Worm (Caenorhabditis elegans) whole organism, young adult: Measurements from ENCODE around the gene R11F4.1.

ENCODE experiments used
- F33H1.4 ChIP-seq: fragments of 200-800 bp; sonication (Bioruptor generic); IDR thresholded peaks from 2 replicates; pipeline ENCODE4 v1.3.6; 2022; ENCODE audit warnings: missing genetic modification reagents, missing genetic modification characterization, missing compliant biosample characterization
- F55B11.4 ChIP-seq: sonication (generic microtip); optimal IDR thresholded peaks from 2 replicates; lab custom pipeline; 2016; ENCODE audit warnings: missing compliant biosample characterization, missing genetic modification characterization, borderline replicate concordance; ENCODE audit not compliant: insufficient read depth
- akir-1 ChIP-seq: fragments of 200-800 bp; sonication (Bioruptor generic); optimal IDR thresholded peaks from 2 replicates; lab custom pipeline; 2018; ENCODE audit warnings: mild to moderate bottlenecking, missing genetic modification characterization, moderate library complexity, missing compliant biosample characterization
- ama-1 ChIP-seq, 3 experiments: fragments of 150-350 bp in 1 of 3; sonication (generic microtip) in 2 of 3; optimal IDR thresholded peaks; 2 replicates each; lab custom pipeline; 2014 to 2018; ENCODE audit warnings: missing biosample characterization in 2 of 3, missing genetic modification characterization in 2 of 3, missing genetic modification reagents in 2 of 3
- ceh-27 ChIP-seq: fragments of 200-800 bp; sonication (Bioruptor generic); optimal IDR thresholded peaks from 2 replicates; lab custom pipeline; 2018; ENCODE audit warnings: mild to moderate bottlenecking, missing genetic modification characterization, moderate library complexity, missing compliant biosample characterization
- him-1 ChIP-seq: sonication (generic microtip); optimal IDR thresholded peaks from 2 replicates; lab custom pipeline; 2016; ENCODE audit warnings: missing genotype, missing genetic modification reagents, missing genetic modification characterization, missing compliant biosample characterization
- lin-54 ChIP-seq: fragments of 200-800 bp; sonication (Bioruptor generic); optimal IDR thresholded peaks from 2 replicates; lab custom pipeline; 2018; ENCODE audit warnings: mild to moderate bottlenecking, missing genetic modification characterization, missing compliant biosample characterization
- lsy-27 ChIP-seq: sonication (generic microtip); optimal IDR thresholded peaks from 2 replicates; lab custom pipeline; 2017; ENCODE audit warnings: missing genetic modification characterization, mild to moderate bottlenecking, missing compliant biosample characterization, antibody characterized with exemption, missing genotype, borderline replicate concordance; ENCODE audit not compliant: insufficient read depth
- snpc-1.1 ChIP-seq: sonication (generic microtip); optimal IDR thresholded peaks from 2 replicates; lab custom pipeline; 2017; ENCODE audit warnings: missing genetic modification characterization, mild to moderate bottlenecking, missing compliant biosample characterization, antibody characterized with exemption, moderate library complexity, missing genotype, missing genetic modification reagents; ENCODE audit not compliant: insufficient read depth
- unc-130 ChIP-seq: sonication (generic microtip); optimal IDR thresholded peaks from 2 replicates; lab custom pipeline; 2016; ENCODE audit warnings: missing genetic modification reagents, missing genetic modification characterization, missing compliant biosample characterization

ce11 chrII:4082754-4083153, 9.0 kb upstream of the R11F4.1 start, which contains the start of gene R11F4.2:
- TF ChIP-seq F55B11.4 (tag; lab: Kevin White, UChicago) (no peak), F33H1.4 (GFP tag; lab: Robert Waterston, UW) (no peak), unc-130 (GFP tag; lab: Kevin White, UChicago) (no peak), ceh-27 (GFP tag; lab: Kevin White, UChicago) (no peak), lin-54 (GFP tag; lab: Kevin White, UChicago) (no peak), snpc-1.1 (no peak), akir-1 (GFP tag; lab: Kevin White, UChicago) (no peak), lsy-27 (tag; lab: Kevin White, UChicago) (no peak), ama-1 (optimal IDR thresholded peaks at IDR 0.05; lab: Kevin White, UChicago) (no peak), ama-1 (GFP tag; optimal IDR thresholded peaks at IDR 0.05; lab: Kevin White, UChicago) (no peak), him-1 (tag; lab: Kevin White, UChicago) (no peak)
